Fruit fly (Drosophila melanogaster) whole organism: ENCODE measurements around the gene CG8939.

Experiments used
- CG8478 ChIP-seq: fragments of >200 bp; optimal IDR thresholded peaks from 2 replicates; lab custom pipeline; 2018; ENCODE audit warnings: inconsistent platforms
- pan ChIP-seq: fragments of >200 bp; optimal IDR thresholded peaks from 2 replicates; lab custom pipeline; 2017
- usp ChIP-seq: fragments of >200 bp; optimal IDR thresholded peaks from 2 replicates; lab custom pipeline; 2017; ENCODE audit warnings: missing biosample characterization, missing genetic modification characterization, mixed read lengths

- TF ChIP-seq usp (no peak), CG8478 (no peak), pan (lab: Kevin White, UChicago) (no peak)
Observed at dm6 chrX:15982844-15983243, 14.0 kb upstream of the CG8939 start, which contains the start of gene Cep164.
